Fruit fly (Drosophila melanogaster): Measurements from ENCODE around the gene SelR.

DNA sequence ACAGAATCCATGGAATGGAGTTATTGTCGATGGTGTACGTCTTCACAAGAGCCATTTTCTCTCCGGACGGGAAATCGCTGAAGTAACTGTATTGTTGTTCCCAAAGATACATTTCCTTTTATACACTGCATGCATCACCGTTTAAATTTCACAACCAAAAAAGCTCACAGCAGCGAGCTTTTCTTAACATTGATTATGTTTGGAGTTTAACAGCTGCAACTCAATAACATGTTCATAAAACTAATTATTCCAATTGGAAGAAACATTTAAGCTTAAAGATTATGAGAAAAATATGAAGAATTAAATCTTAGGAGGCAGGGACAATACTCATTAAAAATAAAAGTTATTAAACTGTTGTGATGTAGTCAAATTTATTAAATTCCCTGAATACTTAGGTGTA is 10.8 kb upstream of the SelR start, which contains the start of gene CG14695:
- no peak for TF ChIP-seq psq (optimal IDR thresholded peaks at IDR 0.05)
- TF ChIP-seq insv (optimal IDR thresholded peaks at IDR 0.05), result no peak
- no peak for TF ChIP-seq h (optimal IDR thresholded peaks at IDR 0.05)
- TF ChIP-seq ttk (optimal IDR thresholded peaks at IDR 0.05), result no peak
